Fruit fly (Drosophila melanogaster): Measurements from ENCODE around the gene Tim8.

Gene Tim8

dm6 chrX:11390625-11391363, 22.5 kb downstream of the Tim8 start:
- no peak for TF ChIP-seq dl (GFP tag; optimal IDR thresholded peaks at IDR 0.05; ENCODE audit: insufficient read depth in 1 of 2, partially characterized antibody in 2 of 2)
- TF ChIP-seq sage (GFP tag; optimal IDR thresholded peaks at IDR 0.05) = no peak
- no peak for TF ChIP-seq lola (GFP tag; optimal IDR thresholded peaks at IDR 0.05)
- TF ChIP-seq Myc (optimal IDR thresholded peaks at IDR 0.05) = no peak
- no peak for TF ChIP-seq jim (GFP tag; optimal IDR thresholded peaks at IDR 0.05)
- no peak for TF ChIP-seq Rel (GFP tag; optimal IDR thresholded peaks at IDR 0.05)
- no peak for TF ChIP-seq Rel (tag; optimal IDR thresholded peaks at IDR 0.05)
- no peak for TF ChIP-seq dmrt93B (GFP tag; optimal IDR thresholded peaks at IDR 0.05)
- no peak for TF ChIP-seq CG9705 (GFP tag; optimal IDR thresholded peaks at IDR 0.05)
- TF ChIP-seq dsf (GFP tag; optimal IDR thresholded peaks at IDR 0.05; ENCODE audit: borderline replicate concordance) = no peak
- TF ChIP-seq Jra (GFP tag; optimal IDR thresholded peaks at IDR 0.05) = no peak
- TF ChIP-seq Hr83 (GFP tag; optimal IDR thresholded peaks at IDR 0.05; ENCODE audit: poor library complexity, severe bottlenecking) = no peak
- TF ChIP-seq h (GFP tag; optimal IDR thresholded peaks at IDR 0.05) = peak; percentile 45
- TF ChIP-seq Dfd (GFP tag; optimal IDR thresholded peaks at IDR 0.05) = no peak
- no peak for TF ChIP-seq Dif (GFP tag; optimal IDR thresholded peaks at IDR 0.05; ENCODE audit: partially characterized antibody)
- peak; percentile 27 for TF ChIP-seq HLH106 (tag; optimal IDR thresholded peaks at IDR 0.05)
- peak; percentile 28 for TF ChIP-seq OdsH (GFP tag; optimal IDR thresholded peaks at IDR 0.05)
- TF ChIP-seq woc (GFP tag; optimal IDR thresholded peaks at IDR 0.05) = no peak
- TF ChIP-seq Hnf4 (GFP tag; optimal IDR thresholded peaks at IDR 0.05) = peak; percentile 17
- no peak for TF ChIP-seq N (GFP tag; optimal IDR thresholded peaks at IDR 0.05)
- TF ChIP-seq usp (GFP tag; optimal IDR thresholded peaks at IDR 0.05) = no peak
- no peak for TF ChIP-seq pan (optimal IDR thresholded peaks at IDR 0.05)
- peak; percentile 20 for TF ChIP-seq Sp1 (GFP tag; optimal IDR thresholded peaks at IDR 0.05)
- TF ChIP-seq br (GFP tag; optimal IDR thresholded peaks at IDR 0.05) = peak; percentile 35
- TF ChIP-seq tai (GFP tag; optimal IDR thresholded peaks at IDR 0.05) = peak; percentile 16
- TF ChIP-seq brk (GFP tag; optimal IDR thresholded peaks at IDR 0.05) = no peak
- peak; percentile 25 for TF ChIP-seq psq (GFP tag; optimal IDR thresholded peaks at IDR 0.05)
- no peak for TF ChIP-seq CG32264 (GFP tag; optimal IDR thresholded peaks at IDR 0.05)
- no peak for TF ChIP-seq Abd-B (GFP tag; optimal IDR thresholded peaks at IDR 0.05)
- TF ChIP-seq GATAd (GFP tag; optimal IDR thresholded peaks at IDR 0.05) = no peak
- peak in 1 of 2 experiments; percentile 59 for TF ChIP-seq foxo (GFP tag; optimal IDR thresholded peaks at IDR 0.05)
- TF ChIP-seq rgr (GFP tag; optimal IDR thresholded peaks at IDR 0.05) = peak; percentile 52
- TF ChIP-seq sv (GFP tag; optimal IDR thresholded peaks at IDR 0.05) = peak; percentile 68
- TF ChIP-seq ey (GFP tag; optimal IDR thresholded peaks at IDR 0.05) = peak; percentile 57
- TF ChIP-seq fru (GFP tag; optimal IDR thresholded peaks at IDR 0.05) = peak; percentile 38

dm6 chrX:11391364-11391915, 23.2 kb downstream of the Tim8 start:
- TF ChIP-seq OdsH (GFP tag; optimal IDR thresholded peaks at IDR 0.05) (no peak), Hr78 (GFP tag; optimal IDR thresholded peaks at IDR 0.05) (no peak), foxo (GFP tag; optimal IDR thresholded peaks at IDR 0.05) (no peak), CG32264 (GFP tag; optimal IDR thresholded peaks at IDR 0.05) (no peak), dmrt93B (GFP tag; optimal IDR thresholded peaks at IDR 0.05) (no peak), lola (GFP tag; optimal IDR thresholded peaks at IDR 0.05) (no peak), woc (GFP tag; optimal IDR thresholded peaks at IDR 0.05) (no peak), sv (GFP tag; optimal IDR thresholded peaks at IDR 0.05) (no peak), Dif (GFP tag; optimal IDR thresholded peaks at IDR 0.05; ENCODE audit: partially characterized antibody) (no peak), psq (GFP tag; optimal IDR thresholded peaks at IDR 0.05) (no peak)

dm6 chrX:11393003-11393620, 24.9 kb downstream of the Tim8 start:
- TF ChIP-seq psq (GFP tag; optimal IDR thresholded peaks at IDR 0.05) (no peak), foxo (GFP tag; optimal IDR thresholded peaks at IDR 0.05) (peak in 1 of 2 experiments; percentile 10)

All from whole organism, wandering third instar larva.